Fruit fly (Drosophila melanogaster) whole organism, embryonic: Measurements from ENCODE around the gene Gr39a.

Experiments used
- CG11723 ChIP-seq: fragments of 200-800 bp; sonication (Bioruptor generic); optimal IDR thresholded peaks from 2 replicates; lab custom pipeline; 2017; ENCODE audit warnings: missing biosample characterization, mild to moderate bottlenecking, missing genetic modification characterization
- CG1233 ChIP-seq: fragments of 200-800 bp; sonication (Bioruptor generic); optimal IDR thresholded peaks from 4 replicates; lab custom pipeline; 2018; ENCODE audit warnings: missing biosample characterization, mild to moderate bottlenecking, missing genetic modification characterization
- CG17912 ChIP-seq: fragments of 200-800 bp; sonication (Bioruptor generic); optimal IDR thresholded peaks from 2 replicates; lab custom pipeline; 2018; ENCODE audit warnings: missing biosample characterization, mild to moderate bottlenecking, missing genetic modification characterization
- CG3163 ChIP-seq: fragments of 200-800 bp; sonication (Bioruptor generic); optimal IDR thresholded peaks from 3 replicates; lab custom pipeline; 2016; ENCODE audit warnings: missing biosample characterization, missing genetic modification characterization
- CG33557 ChIP-seq: fragments of 200-800 bp; sonication (Bioruptor generic); optimal IDR thresholded peaks from 2 replicates; lab custom pipeline; 2019; ENCODE audit warnings: missing biosample characterization, mild to moderate bottlenecking, missing genetic modification characterization, moderate library complexity
- CG34224 ChIP-seq: fragments of 200-800 bp; sonication (Bioruptor generic); IDR thresholded peaks from 3 replicates; pipeline ENCODE4 v1.3.6; 2022; ENCODE audit warnings: missing biosample characterization, missing genetic modification characterization; ENCODE audit not compliant: partially characterized antibody
- CG8478 ChIP-seq: fragments of >200 bp; optimal IDR thresholded peaks from 2 replicates; lab custom pipeline; 2018
- CG8765 ChIP-seq: fragments of 200-800 bp; sonication (Bioruptor generic); IDR thresholded peaks from 2 replicates; pipeline ENCODE4 v1.3.6; 2022; ENCODE audit warnings: missing biosample characterization, missing genetic modification characterization
- CG9215 ChIP-seq: fragments of 200-800 bp; sonication (Bioruptor generic); IDR thresholded peaks from 2 replicates; pipeline ENCODE4 v1.3.6; 2022; ENCODE audit warnings: missing biosample characterization, missing genetic modification characterization
- Camta ChIP-seq: fragments of 200-800 bp; sonication (Bioruptor generic); optimal IDR thresholded peaks from 2 replicates; lab custom pipeline; 2016; ENCODE audit warnings: missing biosample characterization, missing genetic modification characterization
- CkIIα-i1 ChIP-seq: fragments of 200-800 bp; sonication (Bioruptor generic); IDR thresholded peaks from 2 replicates; pipeline ENCODE4 v1.3.6; 2022; ENCODE audit warnings: missing biosample characterization, missing genetic modification characterization
- Dad ChIP-seq: fragments of 200-800 bp; sonication (Bioruptor generic); optimal IDR thresholded peaks from 3 replicates; lab custom pipeline; 2016; ENCODE audit warnings: missing biosample characterization, missing genetic modification characterization
- Drgx ChIP-seq: fragments of 200-800 bp; sonication (Bioruptor generic); IDR thresholded peaks from 2 replicates; pipeline ENCODE4 v1.3.6; 2022; ENCODE audit warnings: missing biosample characterization, missing genetic modification characterization
- E2f2 ChIP-seq: fragments of 200-800 bp; sonication (Bioruptor generic); IDR thresholded peaks from 2 replicates; pipeline ENCODE4 v1.3.6; 2022; ENCODE audit warnings: missing biosample characterization, missing genetic modification characterization
- ERR ChIP-seq: fragments of 200-800 bp; sonication (Bioruptor generic); optimal IDR thresholded peaks from 2 replicates; lab custom pipeline; 2016; ENCODE audit warnings: missing biosample characterization, missing genetic modification characterization
- H15 ChIP-seq: fragments of 200-800 bp; sonication (Bioruptor generic); IDR thresholded peaks from 3 replicates; pipeline ENCODE4 v1.3.6; 2022; ENCODE audit warnings: missing biosample characterization, missing genetic modification characterization
- H2.0 ChIP-seq: fragments of 200-800 bp; sonication (Bioruptor generic); IDR thresholded peaks from 2 replicates; pipeline ENCODE4 v1.3.6; 2022; ENCODE audit warnings: missing biosample characterization, missing genetic modification characterization
- Max ChIP-seq: fragments of 200-800 bp; sonication (Bioruptor generic); optimal IDR thresholded peaks from 2 replicates; lab custom pipeline; 2016; ENCODE audit warnings: missing biosample characterization, mild to moderate bottlenecking, missing genetic modification characterization
- Neu2 ChIP-seq: fragments of 200-800 bp; sonication (Bioruptor generic); optimal IDR thresholded peaks from 3 replicates; lab custom pipeline; 2016; ENCODE audit warnings: missing biosample characterization, missing genetic modification characterization, borderline replicate concordance
- NfI ChIP-seq: fragments of 200-800 bp; sonication (Bioruptor generic); optimal IDR thresholded peaks from 3 replicates; lab custom pipeline; 2018; ENCODE audit warnings: missing biosample characterization, mild to moderate bottlenecking, missing genetic modification characterization, moderate library complexity
- Tbp ChIP-seq: fragments of >200 bp; optimal IDR thresholded peaks from 2 replicates; lab custom pipeline; 2018; ENCODE audit warnings: missing biosample characterization, missing genetic modification characterization
- Trl ChIP-seq, 3 experiments: fragments of >200 bp in 2 of 3; fragments of 200-800 bp in 1 of 3; sonication (Bioruptor generic) in 1 of 3; optimal IDR thresholded peaks; 2 replicates in 1 of 3; 3 replicates in 2 of 3; lab custom pipeline; 2016 to 2017; ENCODE audit warnings: missing biosample characterization in 1 of 3, missing genetic modification characterization in 1 of 3
- Vsx1 ChIP-seq: fragments of 200-800 bp; sonication (Bioruptor generic); optimal IDR thresholded peaks from 2 replicates; lab custom pipeline; 2017; ENCODE audit warnings: missing biosample characterization, mild to moderate bottlenecking, missing genetic modification characterization, missing genetic modification reagents
- bab2 ChIP-seq: fragments of 200-800 bp; sonication (Bioruptor generic); optimal IDR thresholded peaks from 2 replicates; lab custom pipeline; 2016; ENCODE audit warnings: missing biosample characterization, missing genetic modification characterization
- bsh ChIP-seq, 2 experiments: fragments of 200-800 bp; sonication (Bioruptor generic); optimal IDR thresholded peaks; 2 replicates each; lab custom pipeline; 2017 to 2018; ENCODE audit warnings: mild to moderate bottlenecking in 2 of 2, missing biosample characterization in 2 of 2, missing genetic modification characterization in 2 of 2, moderate library complexity in 1 of 2
- btn ChIP-seq: fragments of 200-800 bp; sonication (Bioruptor generic); optimal IDR thresholded peaks from 2 replicates; lab custom pipeline; 2016; ENCODE audit warnings: missing biosample characterization, missing genetic modification characterization
- cato ChIP-seq: fragments of 200-800 bp; sonication (Bioruptor generic); optimal IDR thresholded peaks from 2 replicates; lab custom pipeline; 2016; ENCODE audit warnings: missing biosample characterization, missing genetic modification characterization, borderline replicate concordance
- chinmo ChIP-seq: fragments of 200-800 bp; sonication (Bioruptor generic); IDR thresholded peaks from 4 replicates; pipeline ENCODE4 v1.3.6; 2022; ENCODE audit warnings: missing biosample characterization, missing genetic modification characterization; ENCODE audit not compliant: partially characterized antibody
- croc ChIP-seq: fragments of 200-800 bp; sonication (Bioruptor generic); conservative IDR thresholded peaks from 3 replicates; pipeline ENCODE4 v1.3.6; 2022; ENCODE audit warnings: missing biosample characterization, missing genetic modification characterization
- crol ChIP-seq: fragments of 200-800 bp; sonication (Bioruptor generic); IDR thresholded peaks from 2 replicates; pipeline ENCODE4 v1.3.6; 2022; ENCODE audit warnings: missing biosample characterization, missing genetic modification characterization
- danr ChIP-seq: fragments of 200-800 bp; sonication (Bioruptor generic); IDR thresholded peaks from 2 replicates; pipeline ENCODE4 v1.3.6; 2022; ENCODE audit warnings: missing biosample characterization, missing genetic modification characterization
- dpn ChIP-seq, 2 experiments: fragments of 200-800 bp; sonication (Bioruptor generic); optimal IDR thresholded peaks; 3 replicates each; lab custom pipeline; 2016; ENCODE audit warnings: missing biosample characterization in 2 of 2, missing genetic modification characterization in 2 of 2
- dysf ChIP-seq: fragments of 200-800 bp; sonication (Bioruptor generic); IDR thresholded peaks from 3 replicates; pipeline ENCODE4 v1.3.6; 2022; ENCODE audit warnings: missing biosample characterization, missing genetic modification characterization
- ewg ChIP-seq: fragments of 200-800 bp; sonication (Bioruptor generic); optimal IDR thresholded peaks from 3 replicates; lab custom pipeline; 2017; ENCODE audit warnings: mild to moderate bottlenecking, missing biosample characterization, missing genetic modification reagents, missing genetic modification characterization
- gcm2 ChIP-seq: fragments of 200-800 bp; sonication (Bioruptor generic); optimal IDR thresholded peaks from 2 replicates; lab custom pipeline; 2016; ENCODE audit warnings: missing biosample characterization, missing genetic modification characterization
- hth ChIP-seq: fragments of >200 bp; optimal IDR thresholded peaks from 2 replicates; lab custom pipeline; 2017; ENCODE audit warnings: inconsistent platforms
- jumu ChIP-seq: fragments of 200-800 bp; sonication (Bioruptor generic); optimal IDR thresholded peaks from 3 replicates; lab custom pipeline; 2016; ENCODE audit warnings: missing biosample characterization, missing genetic modification characterization
- klu ChIP-seq: fragments of 200-800 bp; sonication (Bioruptor generic); IDR thresholded peaks from 2 replicates; pipeline ENCODE4 v1.3.6; 2022; ENCODE audit warnings: missing biosample characterization, missing genetic modification characterization
- kni ChIP-seq: fragments of 200-800 bp; sonication (Bioruptor generic); optimal IDR thresholded peaks from 3 replicates; lab custom pipeline; 2017; ENCODE audit warnings: mild to moderate bottlenecking, missing biosample characterization, missing genetic modification reagents, missing genetic modification characterization
- mirr ChIP-seq: fragments of 200-800 bp; sonication (Bioruptor generic); optimal IDR thresholded peaks from 3 replicates; lab custom pipeline; 2018; ENCODE audit warnings: missing biosample characterization, mild to moderate bottlenecking, missing genetic modification characterization
- pan ChIP-seq, 4 experiments: fragments of >200 bp in 3 of 4; fragments of 200-800 bp in 1 of 4; sonication (Bioruptor generic) in 1 of 4; optimal IDR thresholded peaks in 3 of 4; IDR thresholded peaks in 1 of 4; 2 replicates each; pipeline versions ENCODE4 v1.3.6 to Lab custom; 2017 to 2022; ENCODE audit warnings: missing biosample characterization in 2 of 4, missing genetic modification characterization in 2 of 4, mixed read lengths in 1 of 4
- repo ChIP-seq: fragments of 200-800 bp; sonication (Bioruptor generic); optimal IDR thresholded peaks from 2 replicates; lab custom pipeline; 2016; ENCODE audit warnings: missing biosample characterization, missing genetic modification characterization
- sc ChIP-seq, 3 experiments: fragments of >200 bp in 2 of 3; fragments of 200-800 bp in 1 of 3; sonication (Bioruptor generic) in 1 of 3; optimal IDR thresholded peaks; 2 replicates in 2 of 3; 3 replicates in 1 of 3; lab custom pipeline; 2017; ENCODE audit warnings: mild to moderate bottlenecking in 1 of 3, missing biosample characterization in 1 of 3, missing genetic modification characterization in 1 of 3, missing genetic modification reagents in 1 of 3
- scrt ChIP-seq: fragments of 200-800 bp; sonication (Bioruptor generic); optimal IDR thresholded peaks from 2 replicates; lab custom pipeline; 2018; ENCODE audit warnings: missing biosample characterization, mild to moderate bottlenecking, missing genetic modification characterization, moderate library complexity
- sim ChIP-seq: fragments of 200-800 bp; sonication (Bioruptor generic); IDR thresholded peaks from 2 replicates; pipeline ENCODE4 v1.3.6; 2022; ENCODE audit warnings: missing biosample characterization, missing genetic modification characterization
- sr ChIP-seq: fragments of 200-800 bp; sonication (Bioruptor generic); IDR thresholded peaks from 3 replicates; pipeline ENCODE4 v1.3.6; 2022; ENCODE audit warnings: missing biosample characterization, missing genetic modification characterization
- tio ChIP-seq: fragments of 200-800 bp; sonication (Bioruptor generic); optimal IDR thresholded peaks from 2 replicates; lab custom pipeline; 2017; ENCODE audit warnings: missing biosample characterization, missing genetic modification characterization, inconsistent platforms
- unpg ChIP-seq: fragments of 200-800 bp; sonication (Bioruptor generic); optimal IDR thresholded peaks from 3 replicates; lab custom pipeline; 2018; ENCODE audit warnings: missing biosample characterization, mild to moderate bottlenecking, missing genetic modification characterization, moderate library complexity
- zfh2 ChIP-seq: fragments of 200-800 bp; sonication (Bioruptor generic); optimal IDR thresholded peaks from 2 replicates; lab custom pipeline; 2016; ENCODE audit warnings: missing biosample characterization, missing genetic modification characterization

Gene Gr39a

DNA sequence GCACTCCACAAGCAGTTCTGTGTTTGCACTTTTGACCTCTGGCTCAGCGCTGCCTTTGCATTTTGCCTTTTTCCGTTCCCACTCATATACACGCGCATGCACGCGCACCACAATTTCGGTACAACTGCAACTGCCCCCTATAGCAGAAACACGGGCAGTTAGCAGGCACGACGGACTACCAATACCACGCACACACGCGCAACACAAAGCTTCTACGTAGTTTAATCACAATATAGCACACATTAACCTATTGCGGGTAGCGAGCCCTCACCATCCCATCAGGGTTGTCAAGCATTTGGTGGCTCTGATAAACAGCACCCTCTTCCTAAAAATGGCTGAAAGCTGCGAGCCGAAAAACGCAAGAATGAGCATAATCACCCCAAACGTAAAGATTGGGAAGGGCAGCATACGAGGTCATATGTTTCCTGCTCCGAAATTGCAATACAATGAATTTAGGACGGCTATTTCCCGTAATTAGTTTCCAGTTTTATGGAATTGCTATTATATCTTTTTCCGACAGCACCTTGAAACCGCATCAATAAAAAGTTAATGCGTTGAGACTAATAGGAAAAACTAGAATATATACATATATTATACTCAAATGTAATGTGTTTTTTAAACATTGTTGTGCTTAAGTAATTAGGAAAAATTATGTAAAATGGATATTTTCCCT is 19.4 kb downstream of the Gr39a start, which contains the start of gene Mondo (continued):
- TF ChIP-seq Neu2 (GFP tag; lab: Kevin White, UChicago) (no peak), CG8765 (no peak), sr (no peak), Max (GFP tag; lab: Kevin White, UChicago) (no peak), sim (GFP tag; lab: Robert Waterston, UW) (no peak), dysf (GFP tag; lab: Robert Waterston, UW) (no peak; the same call in 2 of the 3 replicates), NfI (GFP tag; lab: Kevin White, UChicago) (no peak), E2f2 (GFP tag; lab: Robert Waterston, UW) (no peak), CG8478 (lab: Kevin White, UChicago) (no peak), gcm2 (no peak), btn (no peak), crol (GFP tag; lab: Robert Waterston, UW) (no peak), tio (no peak), CG3163 (no peak), CkIIα-i1 (GFP tag; lab: Robert Waterston, UW) (no peak), Trl (optimal IDR thresholded peaks at IDR 0.05; lab: Kevin White, UChicago) (peak in 1 of 2 experiments; percentile 44), Trl (GFP tag; optimal IDR thresholded peaks at IDR 0.05; lab: Kevin White, UChicago) (no peak), H15 (GFP tag; lab: Robert Waterston, UW) (no peak), Drgx (GFP tag; lab: Robert Waterston, UW) (no peak), CG11723 (GFP tag; lab: Kevin White, UChicago) (no peak), ewg (GFP tag; lab: Kevin White, UChicago) (peak; percentile 57), unpg (peak; percentile 36), jumu (GFP tag; lab: Kevin White, UChicago) (peak; percentile 6), Tbp (GFP tag; lab: Kevin White, UChicago) (no peak), mirr (GFP tag; lab: Kevin White, UChicago) (peak; percentile 28), CG17912 (GFP tag; lab: Kevin White, UChicago) (no peak), kni (no peak), danr (GFP tag; lab: Robert Waterston, UW) (no peak), chinmo (GFP tag; lab: Robert Waterston, UW) (peak; percentile 69; the same call in 2 of the 4 replicates), sc (optimal IDR thresholded peaks at IDR 0.05; lab: Kevin White, UChicago) (no peak), sc (GFP tag; optimal IDR thresholded peaks at IDR 0.05; lab: Kevin White, UChicago) (no peak), klu (GFP tag; lab: Robert Waterston, UW) (no peak), H2.0 (no peak), CG33557 (GFP tag; lab: Kevin White, UChicago) (no peak), ERR (GFP tag; lab: Kevin White, UChicago) (peak; percentile 36), hth (no peak), zfh2 (GFP tag; lab: Kevin White, UChicago) (peak; percentile 34), dpn (GFP tag; optimal IDR thresholded peaks at IDR 0.05; lab: Kevin White, UChicago) (no peak), bsh (GFP tag; optimal IDR thresholded peaks at IDR 0.05; lab: Kevin White, UChicago) (peak in 1 of 2 experiments; percentile 31), pan (optimal IDR thresholded peaks at IDR 0.05; lab: Kevin White, UChicago) (no peak), pan (GFP tag; optimal IDR thresholded peaks at IDR 0.05 in 1 of 2, IDR thresholded peaks at IDR 0.05 in 1 of 2) (peak in 1 of 2 experiments; percentile 69), bab2 (GFP tag; lab: Kevin White, UChicago) (peak; percentile 17), croc (GFP tag; lab: Robert Waterston, UW) (no peak), Vsx1 (no peak), Dad (no peak), CG9215 (GFP tag; lab: Robert Waterston, UW) (no peak), Camta (GFP tag; lab: Kevin White, UChicago) (no peak), scrt (GFP tag; lab: Kevin White, UChicago) (no peak), CG1233 (GFP tag; lab: Kevin White, UChicago) (peak; percentile 13), repo (GFP tag; lab: Kevin White, UChicago) (no peak), CG34224 (peak; percentile 3; the same call in 1 of the 3 replicates), cato (no peak)
